Worm (Caenorhabditis elegans) whole organism, L1 larva: ENCODE measurements around the gene B0334.13.

Experiments used
- C16A3.4 ChIP-seq: fragments of 150-350 bp; optimal IDR thresholded peaks from 2 replicates; lab custom pipeline; 2014; ENCODE audit warnings: missing biosample characterization, missing genetic modification characterization
- F16B12.6 ChIP-seq: fragments of 150-350 bp; optimal IDR thresholded peaks from 2 replicates; lab custom pipeline; 2014; ENCODE audit warnings: missing biosample characterization, missing genetic modification characterization
- alr-1 ChIP-seq: fragments of 200-800 bp; sonication (Bioruptor generic); optimal IDR thresholded peaks from 2 replicates; lab custom pipeline; 2018; ENCODE audit warnings: borderline replicate concordance, mild to moderate bottlenecking, missing genetic modification characterization, missing compliant biosample characterization
- aly-2 ChIP-seq: fragments of 150-350 bp; optimal IDR thresholded peaks from 2 replicates; lab custom pipeline; 2014; ENCODE audit warnings: missing biosample characterization, missing genetic modification characterization
- ceh-63 ChIP-seq: fragments of 200-800 bp; sonication (Bioruptor generic); optimal IDR thresholded peaks from 2 replicates; lab custom pipeline; 2018; ENCODE audit warnings: mild to moderate bottlenecking, missing genetic modification characterization, missing compliant biosample characterization
- ceh-82 ChIP-seq, 3 experiments: fragments of 150-350 bp in 1 of 3; sonication (generic microtip) in 2 of 3; optimal IDR thresholded peaks; 2 replicates each; lab custom pipeline; 2014 to 2017; ENCODE audit warnings: missing biosample characterization in 3 of 3, missing genetic modification characterization in 3 of 3
- ceh-90 ChIP-seq: sonication (generic microtip); optimal IDR thresholded peaks from 2 replicates; lab custom pipeline; 2016; ENCODE audit warnings: missing genetic modification characterization, missing compliant biosample characterization
- ces-1 ChIP-seq: fragments of 150-350 bp; optimal IDR thresholded peaks from 2 replicates; lab custom pipeline; 2014; ENCODE audit warnings: missing biosample characterization, missing genetic modification reagents, missing genetic modification characterization
- efl-1 ChIP-seq, 4 experiments: fragments of 150-350 bp; optimal IDR thresholded peaks in 3 of 4; peaks in 1 of 4; 1 replicate in 1 of 4; 2 replicates in 3 of 4; lab custom pipeline; 2014; ENCODE audit warnings: missing biosample characterization in 2 of 4, missing genetic modification characterization in 2 of 4, missing genetic modification reagents in 2 of 4
- efl-3 ChIP-seq: fragments of 200-800 bp; sonication (Bioruptor generic); optimal IDR thresholded peaks from 2 replicates; lab custom pipeline; 2018; ENCODE audit warnings: mild to moderate bottlenecking, missing genetic modification characterization, missing compliant biosample characterization
- elt-2 ChIP-seq: sonication (generic microtip); optimal IDR thresholded peaks from 2 replicates; lab custom pipeline; 2016; ENCODE audit warnings: missing genetic modification characterization, mild to moderate bottlenecking, inconsistent platforms, missing compliant biosample characterization, missing genetic modification reagents
- elt-3 ChIP-seq, 6 experiments: fragments of 150-350 bp in 1 of 6; sonication (generic microtip); optimal IDR thresholded peaks; 2 replicates each; lab custom pipeline; 2017 to 2018; ENCODE audit warnings: missing biosample characterization in 6 of 6, missing genetic modification characterization in 6 of 6, inconsistent platforms in 1 of 6
- fkh-10 ChIP-seq: sonication (generic microtip); optimal IDR thresholded peaks from 2 replicates; lab custom pipeline; 2017; ENCODE audit warnings: missing biosample characterization, missing genetic modification reagents, missing genetic modification characterization
- fkh-4 ChIP-seq: sonication (generic microtip); optimal IDR thresholded peaks from 2 replicates; lab custom pipeline; 2016; ENCODE audit warnings: missing compliant biosample characterization, missing genetic modification characterization, borderline replicate concordance
- fkh-8 ChIP-seq: sonication (generic microtip); optimal IDR thresholded peaks from 2 replicates; lab custom pipeline; 2016; ENCODE audit warnings: mild to moderate bottlenecking, missing genetic modification characterization, missing compliant biosample characterization
- fos-1 ChIP-seq: fragments of 150-350 bp; optimal IDR thresholded peaks from 2 replicates; lab custom pipeline; 2014; ENCODE audit warnings: missing biosample characterization, missing genetic modification characterization
- hlh-4 ChIP-seq: sonication (generic microtip); optimal IDR thresholded peaks from 2 replicates; lab custom pipeline; 2016; ENCODE audit warnings: mild to moderate bottlenecking, missing genetic modification characterization, missing compliant biosample characterization
- irx-1 ChIP-seq: sonication (generic microtip); optimal IDR thresholded peaks from 2 replicates; lab custom pipeline; 2016; ENCODE audit warnings: missing genetic modification characterization, missing compliant biosample characterization
- lin-14 ChIP-seq: fragments of 200-800 bp; sonication (Bioruptor generic); optimal IDR thresholded peaks from 2 replicates; lab custom pipeline; 2018; ENCODE audit warnings: mild to moderate bottlenecking, missing genetic modification characterization, moderate library complexity, missing compliant biosample characterization
- lin-35 ChIP-seq, 2 experiments: fragments of 150-350 bp; optimal IDR thresholded peaks; 2 replicates each; lab custom pipeline; 2014; ENCODE audit warnings: missing biosample characterization in 2 of 2, missing genetic modification characterization in 2 of 2, missing genetic modification reagents in 2 of 2
- lin-39 ChIP-seq: fragments of 150-350 bp; optimal IDR thresholded peaks from 2 replicates; lab custom pipeline; 2014; ENCODE audit warnings: missing biosample characterization, missing genetic modification reagents, missing genetic modification characterization
- lir-3 ChIP-seq: sonication (generic microtip); optimal IDR thresholded peaks from 2 replicates; lab custom pipeline; 2016; ENCODE audit warnings: mild to moderate bottlenecking, missing genetic modification characterization, moderate library complexity, missing compliant biosample characterization; ENCODE audit not compliant: poor library complexity
- lsy-2 ChIP-seq, 2 experiments: fragments of 150-350 bp; optimal IDR thresholded peaks; 2 replicates each; lab custom pipeline; 2014; ENCODE audit warnings: missing biosample characterization in 2 of 2, missing genetic modification characterization in 2 of 2
- mef-2 ChIP-seq: fragments of 150-350 bp; optimal IDR thresholded peaks from 2 replicates; lab custom pipeline; 2014; ENCODE audit warnings: missing biosample characterization, missing genetic modification characterization
- mep-1 ChIP-seq: fragments of 150-350 bp; optimal IDR thresholded peaks from 2 replicates; lab custom pipeline; 2014; ENCODE audit warnings: missing biosample characterization, missing genetic modification characterization
- nhr-11 ChIP-seq: fragments of 150-350 bp; optimal IDR thresholded peaks from 2 replicates; lab custom pipeline; 2014; ENCODE audit warnings: missing biosample characterization, missing genetic modification characterization
- nhr-12 ChIP-seq: sonication (generic microtip); optimal IDR thresholded peaks from 2 replicates; lab custom pipeline; 2017; ENCODE audit warnings: missing biosample characterization, missing genetic modification characterization
- nhr-19 ChIP-seq: fragments of 200-800 bp; sonication (Bioruptor generic); conservative IDR thresholded peaks from 2 replicates; pipeline ENCODE4 v1.3.6; 2022; ENCODE audit warnings: missing genetic modification characterization, missing compliant biosample characterization
- nhr-20 ChIP-seq: sonication (generic microtip); optimal IDR thresholded peaks from 2 replicates; lab custom pipeline; 2016; ENCODE audit warnings: mild to moderate bottlenecking, missing genetic modification characterization, missing compliant biosample characterization
- nhr-28 ChIP-seq: fragments of 150-350 bp; optimal IDR thresholded peaks from 2 replicates; lab custom pipeline; 2014; ENCODE audit warnings: missing biosample characterization, missing genetic modification characterization
- nhr-47 ChIP-seq: sonication (generic microtip); optimal IDR thresholded peaks from 2 replicates; lab custom pipeline; 2016; ENCODE audit warnings: mild to moderate bottlenecking, missing genetic modification characterization, moderate library complexity, missing compliant biosample characterization
- nhr-71 ChIP-seq: sonication (generic microtip); optimal IDR thresholded peaks from 2 replicates; lab custom pipeline; 2016; ENCODE audit warnings: mild to moderate bottlenecking, missing genetic modification characterization, moderate library complexity, missing compliant biosample characterization
- nhr-76 ChIP-seq: sonication (generic microtip); optimal IDR thresholded peaks from 2 replicates; lab custom pipeline; 2017; ENCODE audit warnings: missing biosample characterization, missing genetic modification characterization
- nhr-77 ChIP-seq: fragments of 150-350 bp; optimal IDR thresholded peaks from 2 replicates; lab custom pipeline; 2014; ENCODE audit warnings: missing biosample characterization, missing genetic modification characterization
- pag-3 ChIP-seq: sonication (generic microtip); optimal IDR thresholded peaks from 2 replicates; lab custom pipeline; 2017; ENCODE audit warnings: missing genetic modification characterization, mild to moderate bottlenecking, missing compliant biosample characterization, antibody characterized with exemption, borderline replicate concordance; ENCODE audit not compliant: insufficient read depth
- pqm-1 ChIP-seq: sonication (generic microtip); optimal IDR thresholded peaks from 3 replicates; lab custom pipeline; 2017; ENCODE audit warnings: missing biosample characterization, missing genetic modification characterization
- rnt-1 ChIP-seq: sonication (generic microtip); optimal IDR thresholded peaks from 2 replicates; lab custom pipeline; 2016; ENCODE audit warnings: mild to moderate bottlenecking, missing genetic modification characterization, moderate library complexity, missing compliant biosample characterization
- snpc-4 ChIP-seq: fragments of 150-350 bp; optimal IDR thresholded peaks from 2 replicates; lab custom pipeline; 2014; ENCODE audit warnings: missing biosample characterization, missing genetic modification characterization
- sox-4 ChIP-seq: sonication (generic microtip); optimal IDR thresholded peaks from 2 replicates; lab custom pipeline; 2016; ENCODE audit warnings: missing genetic modification characterization, missing compliant biosample characterization
- tbx-2 ChIP-seq: sonication (generic microtip); optimal IDR thresholded peaks from 2 replicates; lab custom pipeline; 2016; ENCODE audit warnings: missing genetic modification characterization, missing compliant biosample characterization
- unc-130 ChIP-seq: fragments of 150-350 bp; optimal IDR thresholded peaks from 2 replicates; lab custom pipeline; 2017; ENCODE audit warnings: missing biosample characterization, missing genetic modification characterization, inconsistent platforms
- unc-30 ChIP-seq: sonication (generic microtip); optimal IDR thresholded peaks from 2 replicates; lab custom pipeline; 2017; ENCODE audit warnings: missing biosample characterization, missing genetic modification characterization
- zag-1 ChIP-seq: fragments of 150-350 bp; optimal IDR thresholded peaks from 2 replicates; lab custom pipeline; 2014; ENCODE audit warnings: missing biosample characterization, missing genetic modification characterization
- zip-4 ChIP-seq: fragments of 200-800 bp; sonication (Bioruptor generic); optimal IDR thresholded peaks from 2 replicates; lab custom pipeline; 2018; ENCODE audit warnings: mild to moderate bottlenecking, missing genetic modification characterization, moderate library complexity, missing compliant biosample characterization
- ztf-11 ChIP-seq, 2 experiments: sonication (generic microtip); optimal IDR thresholded peaks; 2 replicates each; lab custom pipeline; 2016 to 2017; ENCODE audit warnings: missing genetic modification characterization in 2 of 2, missing biosample characterization in 1 of 2, missing compliant biosample characterization in 1 of 2
- ztf-4 ChIP-seq: fragments of 150-350 bp; optimal IDR thresholded peaks from 2 replicates; lab custom pipeline; 2014; ENCODE audit warnings: missing biosample characterization, missing genetic modification characterization

B0334.13 gene

DNA sequence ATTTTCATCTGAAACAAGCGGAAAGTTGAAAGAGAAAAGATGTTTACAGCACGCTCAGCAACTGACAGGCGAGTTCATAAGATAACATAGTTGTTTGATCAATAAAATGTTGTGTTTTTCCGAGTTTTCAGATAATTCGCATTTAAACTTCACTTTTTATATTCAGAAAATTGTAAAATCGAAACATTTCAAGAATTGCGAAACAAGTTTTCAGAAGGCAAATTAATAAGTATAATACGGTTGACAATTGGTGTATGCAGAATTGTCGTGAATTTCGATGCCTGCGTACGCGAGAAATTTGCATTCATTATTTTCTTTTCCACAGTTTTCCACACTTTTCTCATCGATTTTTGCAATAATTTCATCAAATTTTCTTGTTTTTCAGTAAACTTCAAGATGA, 7.2 kb downstream of the B0334.13 start, which contains the start of the genes ooc-3 and B0334.4 (continued):
- no peak for TF ChIP-seq pag-3 (tag; lab: Kevin White, UChicago)
- no peak for TF ChIP-seq elt-2 (tag; lab: Kevin White, UChicago)
- no peak for TF ChIP-seq unc-130
- peak; percentile 22 for TF ChIP-seq lin-14
- TF ChIP-seq ceh-63, result no peak
- peak; percentile 44 to 60 for TF ChIP-seq lin-35 (GFP tag; optimal IDR thresholded peaks at IDR 0.05; lab: Kevin White, UChicago)
- no peak for TF ChIP-seq ztf-11 (tag; optimal IDR thresholded peaks at IDR 0.05; lab: Kevin White, UChicago)
- peak; percentile 29 for TF ChIP-seq mep-1 (tag; lab: Kevin White, UChicago)
- TF ChIP-seq fos-1, result no peak
- TF ChIP-seq efl-3 (GFP tag; lab: Kevin White, UChicago), result no peak
- no peak for TF ChIP-seq fkh-10 (GFP tag; lab: Kevin White, UChicago)
- TF ChIP-seq rnt-1 (tag; lab: Kevin White, UChicago), result no peak
- no peak for TF ChIP-seq hlh-4 (tag; lab: Kevin White, UChicago)
- peak in 2 of 3 experiments; percentile 18 to 48 for TF ChIP-seq ceh-82 (tag; optimal IDR thresholded peaks at IDR 0.05; lab: Kevin White, UChicago)
- no peak for TF ChIP-seq nhr-20 (tag; lab: Kevin White, UChicago)
- TF ChIP-seq, all 84 proteins: peak for 16

DNA sequence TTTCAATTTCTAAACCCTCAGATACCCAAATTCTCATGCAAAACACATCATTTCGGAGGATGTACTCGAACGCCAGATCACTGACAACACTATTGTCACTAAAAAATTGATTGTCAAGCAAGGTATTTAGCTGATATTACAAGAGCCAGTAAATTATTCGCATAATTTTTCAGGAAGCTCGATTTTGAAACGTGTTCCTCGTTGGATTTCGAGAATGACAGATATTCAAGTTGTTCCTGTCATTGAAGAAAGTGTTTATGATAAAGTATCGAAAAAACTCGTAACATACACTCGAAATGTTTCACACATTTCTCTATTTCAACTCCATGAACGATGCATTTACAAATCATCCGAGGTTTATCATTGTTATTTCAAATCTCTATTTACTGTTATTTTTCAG, 7.7 kb downstream of the B0334.13 start:
- TF ChIP-seq tbx-2 (tag; lab: Kevin White, UChicago) (no peak), efl-1 (optimal IDR thresholded peaks at IDR 0.05; lab: Kevin White, UChicago) (no peak), efl-1 (GFP tag; optimal IDR thresholded peaks at IDR 0.05 in 1 of 2; lab: Kevin White, UChicago) (peak in 1 of 2 experiments; percentile 93)

DNA sequence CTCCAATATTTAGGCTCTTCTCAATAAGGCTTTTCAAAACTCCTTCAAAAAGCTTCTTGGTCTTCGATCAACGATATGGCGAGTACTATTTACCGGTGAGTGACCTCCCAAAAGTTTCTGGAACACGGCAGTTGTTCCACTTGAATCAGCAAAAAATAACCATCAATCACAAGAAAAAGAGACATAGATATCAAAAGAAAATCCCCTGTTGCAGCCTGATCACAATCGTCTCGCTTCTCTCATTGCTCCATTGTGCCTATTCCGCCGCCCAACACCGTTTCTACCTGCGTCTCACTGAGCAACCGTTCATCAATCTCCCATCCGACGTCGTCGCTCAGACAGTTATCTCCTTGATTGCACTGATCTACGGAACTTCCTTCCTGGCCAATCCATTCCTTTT, 8.7 kb downstream of the B0334.13 start, which contains the start of gene emc-5:
Gene emc-5 (plus strand): TSS at position 14 of the 400 bp plus-strand sequence.
- TF ChIP-seq pqm-1 (no peak), pag-3 (tag; lab: Kevin White, UChicago) (no peak), alr-1 (tag; lab: Kevin White, UChicago) (no peak), fkh-4 (tag; lab: Kevin White, UChicago) (no peak), zag-1 (tag; lab: Kevin White, UChicago) (no peak), nhr-28 (tag; lab: Kevin White, UChicago) (no peak), nhr-20 (tag; lab: Kevin White, UChicago) (no peak), efl-1 (optimal IDR thresholded peaks at IDR 0.05; lab: Kevin White, UChicago) (peak; percentile 3 to 15), efl-1 (GFP tag; optimal IDR thresholded peaks at IDR 0.05 in 1 of 2; lab: Kevin White, UChicago) (no peak), ztf-4 (tag; lab: Kevin White, UChicago) (no peak), nhr-47 (tag; lab: Kevin White, UChicago) (no peak), lin-39 (tag; lab: Kevin White, UChicago) (peak; percentile 73), nhr-12 (tag; lab: Kevin White, UChicago) (no peak), mep-1 (tag; lab: Kevin White, UChicago) (no peak), lin-35 (GFP tag; optimal IDR thresholded peaks at IDR 0.05; lab: Kevin White, UChicago) (no peak), nhr-11 (tag; lab: Kevin White, UChicago) (no peak), lir-3 (tag; lab: Kevin White, UChicago) (peak; percentile 14), hlh-4 (tag; lab: Kevin White, UChicago) (no peak), irx-1 (no peak), tbx-2 (tag; lab: Kevin White, UChicago) (no peak), elt-3 (tag; optimal IDR thresholded peaks at IDR 0.05; lab: Kevin White, UChicago) (no peak), nhr-76 (no peak), lin-14 (peak; percentile 45), lsy-2 (tag; optimal IDR thresholded peaks at IDR 0.05; lab: Kevin White, UChicago) (peak in 1 of 2 experiments; percentile 42), rnt-1 (tag; lab: Kevin White, UChicago) (peak; percentile 75), sox-4 (tag; lab: Kevin White, UChicago) (no peak), ces-1 (no peak), fkh-8 (no peak), F16B12.6 (tag; lab: Kevin White, UChicago) (no peak), ztf-11 (tag; optimal IDR thresholded peaks at IDR 0.05; lab: Kevin White, UChicago) (no peak), snpc-4 (tag; lab: Kevin White, UChicago) (no peak), nhr-19 (peak; percentile 31), unc-30 (tag; lab: Kevin White, UChicago) (no peak), zip-4 (GFP tag; lab: Kevin White, UChicago) (no peak), fos-1 (no peak), C16A3.4 (tag; lab: Kevin White, UChicago) (no peak), elt-2 (tag; lab: Kevin White, UChicago) (no peak), aly-2 (no peak), nhr-77 (tag; lab: Kevin White, UChicago) (no peak), mef-2 (tag; lab: Kevin White, UChicago) (no peak), nhr-71 (peak; percentile 47), ceh-90 (tag; lab: Kevin White, UChicago) (no peak)
